Fruit fly (Drosophila melanogaster) whole organism, embryonic: ENCODE data around the gene CaMKI.
A peak's percentile ranks its signal among the peaks of the same experiment; 100 is the strongest.

Source experiments
- CG10959 ChIP-seq: fragments of 200-800 bp; sonication (Bioruptor generic); IDR thresholded peaks from 2 replicates; pipeline ENCODE4 v1.3.6; 2022; ENCODE audit warnings: missing biosample characterization, missing genetic modification characterization
- CG13894 ChIP-seq: fragments of 200-800 bp; sonication (Bioruptor generic); optimal IDR thresholded peaks from 3 replicates; lab custom pipeline; 2018; ENCODE audit warnings: missing biosample characterization, mild to moderate bottlenecking, missing genetic modification characterization, moderate library complexity
- CG14014 ChIP-seq: fragments of 200-800 bp; sonication (Bioruptor generic); IDR thresholded peaks from 2 replicates; pipeline ENCODE4 v1.3.6; 2022; ENCODE audit warnings: missing biosample characterization, missing genetic modification characterization
- CG14710 ChIP-seq: fragments of 200-800 bp; sonication (Bioruptor generic); optimal IDR thresholded peaks from 3 replicates; lab custom pipeline; 2019; ENCODE audit warnings: missing biosample characterization, mild to moderate bottlenecking, missing genetic modification characterization, moderate library complexity
- CG15073 ChIP-seq: fragments of 200-800 bp; sonication (Bioruptor generic); optimal IDR thresholded peaks from 2 replicates; lab custom pipeline; 2016; ENCODE audit warnings: missing biosample characterization, missing genetic modification characterization
- CG16779 ChIP-seq: fragments of 200-800 bp; sonication (Bioruptor generic); IDR thresholded peaks from 2 replicates; pipeline ENCODE4 v1.3.6; 2022; ENCODE audit warnings: missing biosample characterization, missing genetic modification characterization
- CG2116 ChIP-seq: fragments of 200-800 bp; sonication (Bioruptor generic); optimal IDR thresholded peaks from 3 replicates; lab custom pipeline; 2018; ENCODE audit warnings: missing biosample characterization, mild to moderate bottlenecking, missing genetic modification characterization
- CG4360 ChIP-seq: fragments of 200-800 bp; sonication (Bioruptor generic); IDR thresholded peaks from 2 replicates; pipeline ENCODE4 v1.3.6; 2022; ENCODE audit warnings: missing biosample characterization, missing genetic modification characterization
- CG4424 ChIP-seq: fragments of 200-800 bp; sonication (Bioruptor generic); optimal IDR thresholded peaks from 3 replicates; lab custom pipeline; 2016; ENCODE audit warnings: missing biosample characterization, missing genetic modification characterization
- CG6254 ChIP-seq: fragments of 200-800 bp; sonication (Bioruptor generic); optimal IDR thresholded peaks from 3 replicates; lab custom pipeline; 2017; ENCODE audit warnings: mild to moderate bottlenecking, missing biosample characterization, missing genetic modification reagents, missing genetic modification characterization
- CG6654 ChIP-seq: fragments of 200-800 bp; sonication (Bioruptor generic); optimal IDR thresholded peaks from 2 replicates; lab custom pipeline; 2017; ENCODE audit warnings: missing biosample characterization, mild to moderate bottlenecking, missing genetic modification characterization
- CG6689 ChIP-seq: fragments of 200-800 bp; sonication (Bioruptor generic); IDR thresholded peaks from 2 replicates; pipeline ENCODE4 v1.3.6; 2022; ENCODE audit warnings: missing biosample characterization, missing genetic modification characterization
- CG7786 ChIP-seq: fragments of 200-800 bp; sonication (Bioruptor generic); optimal IDR thresholded peaks from 2 replicates; lab custom pipeline; 2016; ENCODE audit warnings: missing biosample characterization, missing genetic modification characterization
- CG7839 ChIP-seq: fragments of 200-800 bp; sonication (Bioruptor generic); optimal IDR thresholded peaks from 3 replicates; lab custom pipeline; 2018; ENCODE audit warnings: missing biosample characterization, mild to moderate bottlenecking, missing genetic modification characterization, moderate library complexity
- CG7987 ChIP-seq: fragments of 200-800 bp; sonication (Bioruptor generic); optimal IDR thresholded peaks from 2 replicates; lab custom pipeline; 2018; ENCODE audit warnings: missing biosample characterization, mild to moderate bottlenecking, missing genetic modification characterization, moderate library complexity
- CG8359 ChIP-seq: fragments of 200-800 bp; sonication (Bioruptor generic); optimal IDR thresholded peaks from 2 replicates; lab custom pipeline; 2017; ENCODE audit warnings: missing biosample characterization, mild to moderate bottlenecking, missing genetic modification characterization, borderline replicate concordance
- CG8478 ChIP-seq: fragments of >200 bp; optimal IDR thresholded peaks from 2 replicates; lab custom pipeline; 2018
- CG9797 ChIP-seq: fragments of 200-800 bp; sonication (Bioruptor generic); optimal IDR thresholded peaks from 3 replicates; lab custom pipeline; 2018; ENCODE audit warnings: missing biosample characterization, mild to moderate bottlenecking, missing genetic modification characterization
- CTCF ChIP-seq: fragments of 200-800 bp; sonication (Bioruptor generic); optimal IDR thresholded peaks from 2 replicates; lab custom pipeline; 2017; ENCODE audit warnings: missing biosample characterization, mild to moderate bottlenecking, missing genetic modification characterization, moderate library complexity
- Ets65A ChIP-seq: fragments of 200-800 bp; sonication (Bioruptor generic); peaks from one replicate; lab custom pipeline; 2016; ENCODE audit warnings: missing biosample characterization, missing genetic modification characterization
- H15 ChIP-seq: fragments of 200-800 bp; sonication (Bioruptor generic); IDR thresholded peaks from 3 replicates; pipeline ENCODE4 v1.3.6; 2022; ENCODE audit warnings: missing biosample characterization, missing genetic modification characterization
- Jarid2 ChIP-seq: fragments of 200-800 bp; sonication (Bioruptor generic); optimal IDR thresholded peaks from 3 replicates; lab custom pipeline; 2017; ENCODE audit warnings: mild to moderate bottlenecking, missing biosample characterization, missing genetic modification reagents, missing genetic modification characterization
- Lhr ChIP-seq: fragments of 200-800 bp; sonication (Bioruptor generic); optimal IDR thresholded peaks from 3 replicates; lab custom pipeline; 2017; ENCODE audit warnings: mild to moderate bottlenecking, missing biosample characterization, missing genetic modification reagents, missing genetic modification characterization
- MBD-R2 ChIP-seq: fragments of 200-800 bp; sonication (Bioruptor generic); IDR thresholded peaks from 2 replicates; pipeline ENCODE4 v1.3.6; 2022; ENCODE audit warnings: missing biosample characterization, missing genetic modification characterization
- Mes4 ChIP-seq: fragments of 200-800 bp; sonication (Bioruptor generic); optimal IDR thresholded peaks from 2 replicates; lab custom pipeline; 2016; ENCODE audit warnings: missing biosample characterization, missing genetic modification characterization
- Mrtf ChIP-seq: fragments of 200-800 bp; sonication (Bioruptor generic); IDR thresholded peaks from 3 replicates; pipeline ENCODE4 v1.3.6; 2022; ENCODE audit warnings: missing biosample characterization, missing genetic modification characterization
- Nf-YC ChIP-seq: fragments of 200-800 bp; optimal IDR thresholded peaks from 3 replicates; lab custom pipeline; 2019; ENCODE audit warnings: missing biosample characterization, mild to moderate bottlenecking, missing genetic modification characterization, moderate library complexity
- Sox100B ChIP-seq: fragments of 200-800 bp; sonication (Bioruptor generic); optimal IDR thresholded peaks from 3 replicates; lab custom pipeline; 2018; ENCODE audit warnings: missing biosample characterization, mild to moderate bottlenecking, missing genetic modification characterization
- Stat92E ChIP-seq, 3 experiments: fragments of >200 bp in 2 of 3; fragments of 200-800 bp in 1 of 3; sonication (Bioruptor generic) in 1 of 3; optimal IDR thresholded peaks; 2 replicates each; lab custom pipeline; 2017 to 2019; ENCODE audit warnings: missing biosample characterization in 3 of 3, missing genetic modification characterization in 3 of 3, mild to moderate bottlenecking in 1 of 3, moderate library complexity in 1 of 3
- al ChIP-seq: fragments of 200-800 bp; sonication (Bioruptor generic); IDR thresholded peaks from 2 replicates; pipeline ENCODE4 v1.3.6; 2022; ENCODE audit warnings: missing biosample characterization, missing genetic modification characterization
- ash1 ChIP-seq: fragments of 200-800 bp; sonication (Bioruptor generic); optimal IDR thresholded peaks from 2 replicates; lab custom pipeline; 2018; ENCODE audit warnings: missing biosample characterization, mild to moderate bottlenecking, missing genetic modification characterization
- az2 ChIP-seq: fragments of 200-800 bp; sonication (Bioruptor generic); optimal IDR thresholded peaks from 3 replicates; lab custom pipeline; 2016; ENCODE audit warnings: missing biosample characterization, missing genetic modification characterization
- cad ChIP-seq: fragments of >200 bp; optimal IDR thresholded peaks from 2 replicates; lab custom pipeline; 2017; ENCODE audit warnings: missing biosample characterization, missing genetic modification characterization
- crp ChIP-seq, 2 experiments: fragments of 200-800 bp; sonication (Bioruptor generic); optimal IDR thresholded peaks; 2 replicates in 1 of 2; 3 replicates in 1 of 2; lab custom pipeline; 2017; ENCODE audit warnings: missing biosample characterization in 2 of 2, missing genetic modification characterization in 2 of 2, mild to moderate bottlenecking in 1 of 2, moderate library complexity in 1 of 2
- ems ChIP-seq: fragments of 200-800 bp; sonication (Bioruptor generic); optimal IDR thresholded peaks from 3 replicates; lab custom pipeline; 2016; ENCODE audit warnings: missing biosample characterization, missing genetic modification characterization
- ewg ChIP-seq: fragments of 200-800 bp; sonication (Bioruptor generic); optimal IDR thresholded peaks from 3 replicates; lab custom pipeline; 2017; ENCODE audit warnings: mild to moderate bottlenecking, missing biosample characterization, missing genetic modification reagents, missing genetic modification characterization
- exex ChIP-seq: fragments of 200-800 bp; sonication (Bioruptor generic); optimal IDR thresholded peaks from 4 replicates; lab custom pipeline; 2018; ENCODE audit warnings: missing biosample characterization, mild to moderate bottlenecking, missing genetic modification characterization, moderate library complexity
- fd102C ChIP-seq: fragments of 200-800 bp; sonication (Bioruptor generic); optimal IDR thresholded peaks from 2 replicates; lab custom pipeline; 2018; ENCODE audit warnings: missing biosample characterization, mild to moderate bottlenecking, missing genetic modification characterization, moderate library complexity
- fd3F ChIP-seq: fragments of 200-800 bp; sonication (Bioruptor generic); optimal IDR thresholded peaks from 2 replicates; lab custom pipeline; 2018; ENCODE audit warnings: missing biosample characterization, mild to moderate bottlenecking, missing genetic modification characterization, moderate library complexity
- gcm2 ChIP-seq: fragments of 200-800 bp; sonication (Bioruptor generic); optimal IDR thresholded peaks from 2 replicates; lab custom pipeline; 2016; ENCODE audit warnings: missing biosample characterization, missing genetic modification characterization
- gsb-n ChIP-seq: fragments of 200-800 bp; sonication (Bioruptor generic); optimal IDR thresholded peaks from 3 replicates; lab custom pipeline; 2018; ENCODE audit warnings: missing biosample characterization, mild to moderate bottlenecking, missing genetic modification characterization
- lmd ChIP-seq: fragments of 200-800 bp; sonication (Bioruptor generic); IDR thresholded peaks from 2 replicates; pipeline ENCODE4 v1.3.6; 2022; ENCODE audit warnings: missing biosample characterization, missing genetic modification characterization
- mirr ChIP-seq: fragments of 200-800 bp; sonication (Bioruptor generic); optimal IDR thresholded peaks from 3 replicates; lab custom pipeline; 2018; ENCODE audit warnings: missing biosample characterization, mild to moderate bottlenecking, missing genetic modification characterization
- onecut ChIP-seq: fragments of 200-800 bp; sonication (Bioruptor generic); IDR thresholded peaks from 2 replicates; pipeline ENCODE4 v1.3.6; 2022; ENCODE audit warnings: missing biosample characterization, missing genetic modification characterization
- otp ChIP-seq: fragments of 200-800 bp; sonication (Bioruptor generic); IDR thresholded peaks from 3 replicates; pipeline ENCODE4, ENCODE4 v1.3.6; 2022; ENCODE audit warnings: missing biosample characterization, missing genetic modification characterization
- pan ChIP-seq, 4 experiments: fragments of >200 bp in 3 of 4; fragments of 200-800 bp in 1 of 4; sonication (Bioruptor generic) in 1 of 4; optimal IDR thresholded peaks in 3 of 4; IDR thresholded peaks in 1 of 4; 2 replicates each; pipeline versions ENCODE4 v1.3.6 to Lab custom; 2017 to 2022; ENCODE audit warnings: missing biosample characterization in 2 of 4, missing genetic modification characterization in 2 of 4, mixed read lengths in 1 of 4
- sisA ChIP-seq: fragments of 200-800 bp; sonication (Bioruptor generic); IDR thresholded peaks from 2 replicates; pipeline ENCODE4 v1.3.6; 2022; ENCODE audit warnings: missing biosample characterization, missing genetic modification characterization
- sna ChIP-seq: fragments of 200-800 bp; sonication (Bioruptor generic); IDR thresholded peaks from 2 replicates; pipeline ENCODE4 v1.3.6; 2022; ENCODE audit warnings: missing biosample characterization, missing genetic modification characterization; ENCODE audit not compliant: partially characterized antibody
- tap ChIP-seq: fragments of 200-800 bp; optimal IDR thresholded peaks from 3 replicates; lab custom pipeline; 2019; ENCODE audit warnings: missing biosample characterization, mild to moderate bottlenecking, missing genetic modification characterization, moderate library complexity
- toy ChIP-seq: fragments of 200-800 bp; sonication (Bioruptor generic); IDR thresholded peaks from 2 replicates; pipeline ENCODE4 v1.3.6; 2022; ENCODE audit warnings: missing biosample characterization, missing genetic modification characterization
- tx ChIP-seq: fragments of 200-800 bp; sonication (Bioruptor generic); optimal IDR thresholded peaks from 2 replicates; lab custom pipeline; 2016; ENCODE audit warnings: missing biosample characterization, missing genetic modification characterization

The CaMKI gene

DNA sequence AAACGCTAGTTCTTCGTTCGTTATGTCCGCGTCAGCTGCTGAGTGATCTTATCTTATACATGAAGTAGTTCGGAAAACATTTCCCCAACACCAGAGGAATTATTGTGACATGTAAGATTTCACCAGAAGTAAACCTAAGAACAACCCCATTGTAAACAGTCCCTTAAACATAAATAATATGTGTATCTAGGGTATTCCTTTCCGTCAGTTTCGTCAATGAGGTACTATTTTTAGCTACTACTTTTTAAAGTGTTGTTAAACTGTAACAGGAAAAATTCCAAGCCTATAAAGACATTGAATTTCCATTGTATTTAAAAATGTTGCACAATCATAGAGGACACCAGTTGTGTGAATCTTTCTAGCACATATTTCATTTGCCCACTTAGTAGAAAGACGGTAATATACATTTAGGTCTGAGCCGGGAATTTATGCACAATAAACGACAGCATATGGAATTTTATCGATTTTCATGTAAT lies 37.4 kb downstream of the CaMKI start (continued):
- TF ChIP-seq ewg (GFP tag; lab: Kevin White, UChicago) (no peak), CG8478 (lab: Kevin White, UChicago) (no peak), CG4424 (GFP tag; lab: Kevin White, UChicago) (peak; percentile 94), az2 (GFP tag; lab: Kevin White, UChicago) (no peak), sna (0 out of 2 replicates have a peak, but pooled peaks have one; percentile 18), toy (GFP tag; lab: Robert Waterston, UW) (no peak), CG7839 (tag; lab: Kevin White, UChicago) (no peak), ash1 (GFP tag; lab: Kevin White, UChicago) (no peak), Stat92E (GFP tag; optimal IDR thresholded peaks at IDR 0.05; lab: Kevin White, UChicago) (peak in 1 of 3 experiments; percentile 7), otp (GFP tag; lab: Robert Waterston, UW) (no peak), CG6254 (no peak), gcm2 (GFP tag; lab: Kevin White, UChicago) (no peak), CG4360 (GFP tag; lab: Robert Waterston, UW) (no peak), Lhr (GFP tag; lab: Kevin White, UChicago) (peak; percentile 39), Sox100B (GFP tag; lab: Kevin White, UChicago) (no peak), CG10959 (no peak), CG7786 (GFP tag; lab: Kevin White, UChicago) (peak; percentile 21), CG2116 (GFP tag; lab: Kevin White, UChicago) (peak; percentile 26), sisA (GFP tag; lab: Robert Waterston, UW) (no peak), CG6654 (no peak), tx (no peak), ems (no peak), CG16779 (GFP tag; lab: Robert Waterston, UW) (no peak), CG9797 (GFP tag; lab: Kevin White, UChicago) (no peak), al (GFP tag; lab: Robert Waterston, UW) (no peak), fd102C (GFP tag; lab: Kevin White, UChicago) (no peak), CG6689 (GFP tag; lab: Robert Waterston, UW) (no peak), lmd (GFP tag; lab: Robert Waterston, UW) (no peak), CG7987 (GFP tag; lab: Kevin White, UChicago) (no peak)

DNA sequence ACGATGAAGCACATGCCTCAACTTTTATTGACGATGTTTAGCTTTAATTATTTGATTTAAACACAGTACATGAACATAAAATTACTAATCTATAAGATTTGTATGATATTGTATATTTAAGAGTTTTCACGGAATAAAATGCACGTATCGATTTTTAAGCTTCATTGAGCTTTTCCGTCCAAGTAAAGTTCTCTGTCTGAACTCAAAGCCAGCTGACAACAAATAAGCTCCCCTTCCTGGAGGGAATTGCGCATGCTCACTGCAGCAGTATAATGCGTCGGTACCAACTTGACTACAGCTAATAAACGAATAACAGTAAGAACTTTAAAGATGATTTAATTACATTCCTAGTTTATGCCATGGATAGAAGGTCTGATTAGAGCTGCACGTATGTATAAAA lies 38.3 kb downstream of the CaMKI start:
- TF ChIP-seq Nf-YC: peak; percentile 2
- no peak for TF ChIP-seq mirr (GFP tag; lab: Kevin White, UChicago)
- no peak for TF ChIP-seq tap (tag; lab: Kevin White, UChicago)
- TF ChIP-seq CG14710 (tag; lab: Kevin White, UChicago): no peak
- TF ChIP-seq cad: no peak
- no peak for TF ChIP-seq gsb-n
- TF ChIP-seq CG8359 (GFP tag; lab: Kevin White, UChicago): no peak
- peak; percentile 82 for TF ChIP-seq ewg (GFP tag; lab: Kevin White, UChicago)
- peak; percentile 17 for TF ChIP-seq CTCF (GFP tag; lab: Kevin White, UChicago)
- TF ChIP-seq MBD-R2: 0 out of 2 replicates have a peak, but pooled peaks have one; percentile 15
- TF ChIP-seq H15: no peak
- no peak for TF ChIP-seq Jarid2 (GFP tag; lab: Kevin White, UChicago)
- TF ChIP-seq CG15073 (GFP tag; lab: Kevin White, UChicago): no peak
- TF ChIP-seq Mes4 (GFP tag; lab: Kevin White, UChicago): no peak
- no peak for TF ChIP-seq fd3F (GFP tag; lab: Kevin White, UChicago)
- TF ChIP-seq CG13894: peak; percentile 26
- peak in 1 of 2 experiments; percentile 5 for TF ChIP-seq crp (GFP tag; optimal IDR thresholded peaks at IDR 0.05; lab: Kevin White, UChicago)
- TF ChIP-seq Mrtf (GFP tag; lab: Robert Waterston, UW): no peak
- TF ChIP-seq onecut (GFP tag; lab: Robert Waterston, UW): peak; percentile 96
- TF ChIP-seq pan (optimal IDR thresholded peaks at IDR 0.05; lab: Kevin White, UChicago): no peak
- TF ChIP-seq pan (GFP tag; optimal IDR thresholded peaks at IDR 0.05 in 1 of 2, IDR thresholded peaks at IDR 0.05 in 1 of 2): no peak
- no peak for TF ChIP-seq exex (tag; lab: Kevin White, UChicago)
- TF ChIP-seq Ets65A: peak; percentile 7
- TF ChIP-seq CG14014 (GFP tag; lab: Robert Waterston, UW): no peak
